Fruit fly (Drosophila melanogaster) whole organism, embryonic: ENCODE measurements around the gene CG15170.

ENCODE experiments used
- ATbp ChIP-seq: fragments of 200-800 bp; sonication (Bioruptor generic); optimal IDR thresholded peaks from 2 replicates; lab custom pipeline; 2017; ENCODE audit warnings: missing biosample characterization, mild to moderate bottlenecking, missing genetic modification characterization, missing genetic modification reagents
- Atf3 ChIP-seq: fragments of 200-800 bp; sonication (Bioruptor generic); optimal IDR thresholded peaks from 3 replicates; lab custom pipeline; 2016; ENCODE audit warnings: missing biosample characterization, missing genetic modification characterization
- B-H1 ChIP-seq: fragments of 200-800 bp; sonication (Bioruptor generic); IDR thresholded peaks from 3 replicates; pipeline ENCODE4 v1.3.6; 2022; ENCODE audit warnings: missing biosample characterization, missing genetic modification characterization
- CG13287 ChIP-seq: fragments of 200-800 bp; sonication (Bioruptor generic); IDR thresholded peaks from 2 replicates; pipeline ENCODE4 v1.3.6; 2022; ENCODE audit warnings: missing biosample characterization, missing genetic modification characterization; ENCODE audit not compliant: partially characterized antibody
- CG13894 ChIP-seq: fragments of 200-800 bp; sonication (Bioruptor generic); optimal IDR thresholded peaks from 3 replicates; lab custom pipeline; 2018; ENCODE audit warnings: missing biosample characterization, mild to moderate bottlenecking, missing genetic modification characterization, moderate library complexity
- CG15514 ChIP-seq: fragments of 200-800 bp; sonication (Bioruptor generic); optimal IDR thresholded peaks from 3 replicates; lab custom pipeline; 2017; ENCODE audit warnings: missing biosample characterization, missing genetic modification characterization, mild to moderate bottlenecking, moderate library complexity, missing genetic modification reagents
- CG15601 ChIP-seq: fragments of 200-800 bp; sonication (Bioruptor generic); optimal IDR thresholded peaks from 3 replicates; lab custom pipeline; 2019; ENCODE audit warnings: missing biosample characterization, mild to moderate bottlenecking, missing genetic modification characterization, moderate library complexity
- CG18619 ChIP-seq: fragments of 200-800 bp; sonication (Bioruptor generic); optimal IDR thresholded peaks from 3 replicates; lab custom pipeline; 2017; ENCODE audit warnings: missing biosample characterization, mild to moderate bottlenecking, missing genetic modification characterization
- CG30403 ChIP-seq: fragments of 200-800 bp; sonication (Bioruptor generic); optimal IDR thresholded peaks from 3 replicates; lab custom pipeline; 2016; ENCODE audit warnings: missing biosample characterization, missing genetic modification characterization
- CG33213 ChIP-seq: fragments of 200-800 bp; sonication (Bioruptor generic); optimal IDR thresholded peaks from 3 replicates; lab custom pipeline; 2016; ENCODE audit warnings: missing biosample characterization, missing genetic modification characterization
- CG6765 ChIP-seq: fragments of 200-800 bp; sonication (Bioruptor generic); optimal IDR thresholded peaks from 3 replicates; lab custom pipeline; 2017; ENCODE audit warnings: missing biosample characterization, mild to moderate bottlenecking, missing genetic modification characterization
- CG7357 ChIP-seq: fragments of 200-800 bp; sonication (Bioruptor generic); IDR thresholded peaks from 3 replicates; pipeline ENCODE4 v1.3.6; 2022; ENCODE audit warnings: missing biosample characterization, missing genetic modification characterization
- CG7839 ChIP-seq: fragments of 200-800 bp; sonication (Bioruptor generic); optimal IDR thresholded peaks from 3 replicates; lab custom pipeline; 2018; ENCODE audit warnings: missing biosample characterization, mild to moderate bottlenecking, missing genetic modification characterization, moderate library complexity
- CG9215 ChIP-seq: fragments of 200-800 bp; sonication (Bioruptor generic); IDR thresholded peaks from 2 replicates; pipeline ENCODE4 v1.3.6; 2022; ENCODE audit warnings: missing biosample characterization, missing genetic modification characterization
- CG9609 ChIP-seq: fragments of 200-800 bp; sonication (Bioruptor generic); optimal IDR thresholded peaks from 3 replicates; lab custom pipeline; 2016; ENCODE audit warnings: missing biosample characterization, missing genetic modification characterization
- CG9817 ChIP-seq: fragments of 200-800 bp; sonication (Bioruptor generic); optimal IDR thresholded peaks from 2 replicates; lab custom pipeline; 2018; ENCODE audit warnings: missing biosample characterization, mild to moderate bottlenecking, missing genetic modification characterization, moderate library complexity
- CrebB ChIP-seq: fragments of 200-800 bp; sonication (Bioruptor generic); optimal IDR thresholded peaks from 3 replicates; lab custom pipeline; 2018; ENCODE audit warnings: missing biosample characterization, mild to moderate bottlenecking, missing genetic modification characterization
- Deaf1 ChIP-seq: fragments of 200-800 bp; optimal IDR thresholded peaks from 3 replicates; lab custom pipeline; 2019; ENCODE audit warnings: missing biosample characterization, mild to moderate bottlenecking, missing genetic modification characterization, moderate library complexity
- Dip3 ChIP-seq: fragments of 200-800 bp; sonication (Bioruptor generic); optimal IDR thresholded peaks from 3 replicates; lab custom pipeline; 2016; ENCODE audit warnings: missing biosample characterization, missing genetic modification characterization
- Dp ChIP-seq: fragments of 200-800 bp; sonication (Bioruptor generic); optimal IDR thresholded peaks from 2 replicates; lab custom pipeline; 2018; ENCODE audit warnings: missing biosample characterization, mild to moderate bottlenecking, missing genetic modification characterization, moderate library complexity
- Drgx ChIP-seq: fragments of 200-800 bp; sonication (Bioruptor generic); IDR thresholded peaks from 2 replicates; pipeline ENCODE4 v1.3.6; 2022; ENCODE audit warnings: missing biosample characterization, missing genetic modification characterization
- ERR ChIP-seq: fragments of 200-800 bp; sonication (Bioruptor generic); optimal IDR thresholded peaks from 2 replicates; lab custom pipeline; 2016; ENCODE audit warnings: missing biosample characterization, missing genetic modification characterization
- Fer1 ChIP-seq: fragments of 200-800 bp; sonication (Bioruptor generic); optimal IDR thresholded peaks from 2 replicates; lab custom pipeline; 2017; ENCODE audit warnings: missing biosample characterization, mild to moderate bottlenecking, missing genetic modification characterization
- Fer2 ChIP-seq: fragments of 200-800 bp; sonication (Bioruptor generic); optimal IDR thresholded peaks from 2 replicates; lab custom pipeline; 2018; ENCODE audit warnings: missing biosample characterization, mild to moderate bottlenecking, missing genetic modification characterization, moderate library complexity
- Gug ChIP-seq: fragments of 200-800 bp; sonication (Bioruptor generic); IDR thresholded peaks from 4 replicates; pipeline ENCODE4 v1.3.6; 2022; ENCODE audit warnings: missing biosample characterization, missing genetic modification characterization
- Hand ChIP-seq: fragments of 200-800 bp; sonication (Bioruptor generic); optimal IDR thresholded peaks from 2 replicates; lab custom pipeline; 2017; ENCODE audit warnings: mild to moderate bottlenecking, missing biosample characterization, missing genetic modification reagents, missing genetic modification characterization
- Lhr ChIP-seq: fragments of 200-800 bp; sonication (Bioruptor generic); optimal IDR thresholded peaks from 3 replicates; lab custom pipeline; 2017; ENCODE audit warnings: mild to moderate bottlenecking, missing biosample characterization, missing genetic modification reagents, missing genetic modification characterization
- NC2β ChIP-seq: fragments of 200-800 bp; sonication (Bioruptor generic); optimal IDR thresholded peaks from 2 replicates; lab custom pipeline; 2016; ENCODE audit warnings: missing biosample characterization, missing genetic modification characterization
- Nf-YB ChIP-seq: fragments of 200-800 bp; sonication (Bioruptor generic); optimal IDR thresholded peaks from 3 replicates; lab custom pipeline; 2019; ENCODE audit warnings: missing biosample characterization, mild to moderate bottlenecking, missing genetic modification characterization, moderate library complexity
- Optix ChIP-seq: fragments of 200-800 bp; sonication (Bioruptor generic); IDR thresholded peaks from 3 replicates; pipeline ENCODE4 v1.3.6; 2022; ENCODE audit warnings: missing biosample characterization, missing genetic modification characterization
- Sox100B ChIP-seq: fragments of 200-800 bp; sonication (Bioruptor generic); optimal IDR thresholded peaks from 3 replicates; lab custom pipeline; 2018; ENCODE audit warnings: missing biosample characterization, mild to moderate bottlenecking, missing genetic modification characterization
- Sry-δ ChIP-seq: fragments of 200-800 bp; sonication (Bioruptor generic); optimal IDR thresholded peaks from 2 replicates; lab custom pipeline; 2016; ENCODE audit warnings: missing biosample characterization, missing genetic modification characterization
- Ssrp ChIP-seq: fragments of 200-800 bp; sonication (Bioruptor generic); optimal IDR thresholded peaks from 2 replicates; lab custom pipeline; 2018; ENCODE audit warnings: missing biosample characterization, mild to moderate bottlenecking, missing genetic modification characterization, moderate library complexity
- TFAM ChIP-seq: fragments of 200-800 bp; sonication (Bioruptor generic); optimal IDR thresholded peaks from 2 replicates; lab custom pipeline; 2017; ENCODE audit warnings: missing biosample characterization, missing genetic modification characterization, inconsistent platforms
- aop ChIP-seq: fragments of 200-800 bp; sonication (Bioruptor generic); IDR thresholded peaks from 2 replicates; pipeline ENCODE4 v1.3.6; 2022; ENCODE audit warnings: missing biosample characterization, missing genetic modification characterization
- ash1 ChIP-seq: fragments of 200-800 bp; sonication (Bioruptor generic); optimal IDR thresholded peaks from 2 replicates; lab custom pipeline; 2018; ENCODE audit warnings: missing biosample characterization, mild to moderate bottlenecking, missing genetic modification characterization
- dimm ChIP-seq: fragments of 200-800 bp; sonication (Bioruptor generic); IDR thresholded peaks from 2 replicates; pipeline ENCODE4 v1.3.6; 2022; ENCODE audit warnings: missing biosample characterization, missing genetic modification characterization
- ems ChIP-seq: fragments of 200-800 bp; sonication (Bioruptor generic); optimal IDR thresholded peaks from 3 replicates; lab custom pipeline; 2016; ENCODE audit warnings: missing biosample characterization, missing genetic modification characterization
- gro ChIP-seq: fragments of 200-800 bp; sonication (Bioruptor generic); optimal IDR thresholded peaks from 2 replicates; lab custom pipeline; 2016; ENCODE audit warnings: missing biosample characterization, missing genetic modification characterization
- her ChIP-seq: fragments of 200-800 bp; sonication (Bioruptor generic); optimal IDR thresholded peaks from 2 replicates; lab custom pipeline; 2016; ENCODE audit warnings: missing biosample characterization, missing genetic modification characterization
- jumu ChIP-seq: fragments of 200-800 bp; sonication (Bioruptor generic); optimal IDR thresholded peaks from 3 replicates; lab custom pipeline; 2016; ENCODE audit warnings: missing biosample characterization, missing genetic modification characterization
- kni ChIP-seq: fragments of 200-800 bp; sonication (Bioruptor generic); optimal IDR thresholded peaks from 3 replicates; lab custom pipeline; 2017; ENCODE audit warnings: mild to moderate bottlenecking, missing biosample characterization, missing genetic modification reagents, missing genetic modification characterization
- nau ChIP-seq: fragments of 200-800 bp; sonication (Bioruptor generic); optimal IDR thresholded peaks from 3 replicates; lab custom pipeline; 2017; ENCODE audit warnings: missing biosample characterization, mild to moderate bottlenecking, missing genetic modification characterization, missing genetic modification reagents
- otp ChIP-seq: fragments of 200-800 bp; sonication (Bioruptor generic); IDR thresholded peaks from 3 replicates; pipeline ENCODE4, ENCODE4 v1.3.6; 2022; ENCODE audit warnings: missing biosample characterization, missing genetic modification characterization
- pita ChIP-seq: fragments of 200-800 bp; sonication (Bioruptor generic); optimal IDR thresholded peaks from 2 replicates; lab custom pipeline; 2017; ENCODE audit warnings: missing biosample characterization, mild to moderate bottlenecking, missing genetic modification characterization
- row ChIP-seq: fragments of 200-800 bp; sonication (Bioruptor generic); IDR thresholded peaks from 3 replicates; pipeline ENCODE4 v1.3.6; 2022; ENCODE audit warnings: missing biosample characterization, missing genetic modification characterization
- scrt ChIP-seq: fragments of 200-800 bp; sonication (Bioruptor generic); optimal IDR thresholded peaks from 2 replicates; lab custom pipeline; 2018; ENCODE audit warnings: missing biosample characterization, mild to moderate bottlenecking, missing genetic modification characterization, moderate library complexity
- sens ChIP-seq: fragments of 200-800 bp; sonication (Bioruptor generic); peaks from one replicate; lab custom pipeline; 2016; ENCODE audit warnings: missing biosample characterization, missing genetic modification characterization
- tgo ChIP-seq: fragments of 200-800 bp; sonication (Bioruptor generic); IDR thresholded peaks from 3 replicates; pipeline ENCODE4 v1.3.6; 2022; ENCODE audit warnings: missing biosample characterization, missing genetic modification characterization
- zfh1 ChIP-seq: fragments of 200-800 bp; sonication (Bioruptor generic); IDR thresholded peaks from 3 replicates; pipeline ENCODE4 v1.3.6; 2022; ENCODE audit warnings: missing biosample characterization, missing genetic modification characterization

The CG15170 gene

dm6 chr2L:19026491-19027197 lies 36.6 kb upstream of the CG15170 start (continued):
- TF ChIP-seq NC2β (GFP tag; lab: Kevin White, UChicago) (no peak), ash1 (peak; percentile 2), CG7839 (tag; lab: Kevin White, UChicago) (peak; percentile 72), Dp (GFP tag; lab: Kevin White, UChicago) (no peak), Ssrp (tag; lab: Kevin White, UChicago) (no peak), Gug (GFP tag; lab: Robert Waterston, UW) (peak; percentile 9; the same call in 1 of the 4 replicates), CG13287 (GFP tag; lab: Robert Waterston, UW) (no peak), TFAM (GFP tag; lab: Kevin White, UChicago) (no peak), CG33213 (no peak), kni (GFP tag; lab: Kevin White, UChicago) (no peak), Sox100B (peak; percentile 47), Lhr (no peak), pita (no peak), B-H1 (GFP tag; lab: Robert Waterston, UW) (no peak), scrt (GFP tag; lab: Kevin White, UChicago) (peak; percentile 64), otp (GFP tag; lab: Robert Waterston, UW) (no peak), CG9817 (tag; lab: Kevin White, UChicago) (peak; percentile 22), CG13894 (peak; percentile 58), CrebB (tag; lab: Kevin White, UChicago) (peak; percentile 16), CG15514 (peak; percentile 43), CG15601 (tag; lab: Kevin White, UChicago) (peak; percentile 15), her (GFP tag; lab: Kevin White, UChicago) (no peak), Fer2 (tag; lab: Kevin White, UChicago) (peak; percentile 33), tgo (GFP tag; lab: Robert Waterston, UW) (no peak; the same call in 2 of the 3 replicates), row (GFP tag; lab: Robert Waterston, UW) (peak; percentile 76), Optix (GFP tag; lab: Robert Waterston, UW) (no peak; the same call in 2 of the 3 replicates), ERR (GFP tag; lab: Kevin White, UChicago) (no peak), Sry-δ (no peak), zfh1 (GFP tag; lab: Robert Waterston, UW) (no peak), CG6765 (peak; percentile 52), Deaf1 (peak; percentile 64), Atf3 (GFP tag; lab: Kevin White, UChicago) (no peak), CG7357 (peak; percentile 43; the same call in 1 of the 3 replicates), ems (GFP tag; lab: Kevin White, UChicago) (peak; percentile 6), CG30403 (GFP tag; lab: Kevin White, UChicago) (peak; percentile 48), nau (GFP tag; lab: Kevin White, UChicago) (peak; percentile 45), ATbp (peak; percentile 48), Drgx (GFP tag; lab: Robert Waterston, UW) (peak; percentile 26; the same call in 1 of the 2 replicates), jumu (GFP tag; lab: Kevin White, UChicago) (no peak), Fer1 (GFP tag; lab: Kevin White, UChicago) (peak; percentile 89), aop (GFP tag; lab: Robert Waterston, UW) (no peak), Hand (GFP tag; lab: Kevin White, UChicago) (peak; percentile 85), CG18619 (GFP tag; lab: Kevin White, UChicago) (peak; percentile 60), Dip3 (GFP tag; lab: Kevin White, UChicago) (peak; percentile 0), gro (GFP tag; lab: Kevin White, UChicago) (peak; percentile 38), CG9609 (GFP tag; lab: Kevin White, UChicago) (no peak), Nf-YB (GFP tag; lab: Kevin White, UChicago) (peak; percentile 14), sens (GFP tag; lab: Kevin White, UChicago) (peak; percentile 48), dimm (GFP tag; lab: Robert Waterston, UW) (no peak), CG9215 (GFP tag; lab: Robert Waterston, UW) (peak; percentile 46)
